Fruit fly (Drosophila melanogaster): ENCODE measurements around the gene Taf3.

Gene Taf3

DNA sequence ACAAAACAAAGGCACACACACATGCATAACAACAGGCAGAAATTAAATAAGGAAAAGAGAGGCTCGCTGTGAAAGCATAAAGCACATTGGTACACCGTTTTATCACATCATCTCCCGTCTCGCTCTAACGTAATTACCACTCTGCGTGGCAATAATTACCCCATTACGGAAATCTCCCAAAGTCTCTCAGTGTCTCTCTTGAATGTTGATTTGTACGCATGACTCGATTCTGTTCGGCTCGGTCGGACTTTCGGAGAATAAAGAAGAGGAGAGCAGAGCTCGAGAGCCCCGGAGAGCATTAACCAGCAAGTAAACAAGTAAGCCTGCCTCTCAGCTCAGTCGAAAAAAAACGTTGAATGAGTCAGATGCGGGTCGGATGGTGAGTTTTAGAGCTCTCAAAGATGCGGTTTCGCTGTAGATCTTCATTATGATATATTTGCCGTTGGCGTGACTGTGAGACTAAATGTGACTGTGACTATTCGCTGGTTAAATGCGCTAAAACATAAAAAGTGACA is 34.9 kb upstream of the Taf3 start, which contains the start of gene zfh2 (continued):
- peak; percentile 47 for TF ChIP-seq nerfin-1 (tag; optimal IDR thresholded peaks at IDR 0.05)
- peak; percentile 81 for TF ChIP-seq cg (GFP tag; optimal IDR thresholded peaks at IDR 0.05)
- TF ChIP-seq CG10565 (GFP tag; optimal IDR thresholded peaks at IDR 0.05), result no peak
- peak; percentile 0 for TF ChIP-seq Dad (GFP tag; optimal IDR thresholded peaks at IDR 0.05)
- peak; percentile 91 for TF ChIP-seq Deaf1 (tag; optimal IDR thresholded peaks at IDR 0.05)
- peak; percentile 61 for TF ChIP-seq lbe (GFP tag; optimal IDR thresholded peaks at IDR 0.05)
- no peak for TF ChIP-seq CG9215 (GFP tag; IDR thresholded peaks at IDR 0.05)
- no peak for TF ChIP-seq mld (GFP tag; IDR thresholded peaks at IDR 0.05; ENCODE audit: partially characterized antibody)
- TF ChIP-seq tup (GFP tag; optimal IDR thresholded peaks at IDR 0.05), result no peak
- no peak for TF ChIP-seq sc (optimal IDR thresholded peaks at IDR 0.05)
- no peak for TF ChIP-seq sc (GFP tag; optimal IDR thresholded peaks at IDR 0.05)
- no peak for TF ChIP-seq CG12769 (tag; optimal IDR thresholded peaks at IDR 0.05)
- TF ChIP-seq Max (GFP tag; optimal IDR thresholded peaks at IDR 0.05), result no peak
- TF ChIP-seq Mes4 (GFP tag; optimal IDR thresholded peaks at IDR 0.05), result no peak
- no peak for TF ChIP-seq CG17359 (tag; optimal IDR thresholded peaks at IDR 0.05)
- TF ChIP-seq CG3995 (GFP tag; optimal IDR thresholded peaks at IDR 0.05), result peak; percentile 92
- no peak for TF ChIP-seq bcd (GFP tag; optimal IDR thresholded peaks at IDR 0.05)
- TF ChIP-seq Hand (GFP tag; optimal IDR thresholded peaks at IDR 0.05), result peak; percentile 16
- peak; percentile 9 for TF ChIP-seq CG2678 (tag; optimal IDR thresholded peaks at IDR 0.05)
- TF ChIP-seq CG2199 (GFP tag; IDR thresholded peaks at IDR 0.05), result peak; percentile 87
- TF ChIP-seq CG6683 (GFP tag; optimal IDR thresholded peaks at IDR 0.05), result no peak
- no peak for TF ChIP-seq CG4617 (GFP tag; optimal IDR thresholded peaks at IDR 0.05; ENCODE audit: borderline replicate concordance)
- TF ChIP-seq Awh (GFP tag; IDR thresholded peaks at IDR 0.05), result peak; percentile 52; the same call in 1 of the 2 replicates
- TF ChIP-seq CG15479 (GFP tag; optimal IDR thresholded peaks at IDR 0.05), result peak; percentile 42
- no peak for TF ChIP-seq CG1832 (GFP tag; optimal IDR thresholded peaks at IDR 0.05)
- no peak for TF ChIP-seq lmd (GFP tag; IDR thresholded peaks at IDR 0.05)
- TF ChIP-seq phol (tag; optimal IDR thresholded peaks at IDR 0.05), result no peak
- TF ChIP-seq H2.0 (GFP tag; IDR thresholded peaks at IDR 0.05), result no peak
- peak in 1 of 2 experiments; percentile 19 for TF ChIP-seq insv (GFP tag; optimal IDR thresholded peaks at IDR 0.05)
- TF ChIP-seq NfI (GFP tag; optimal IDR thresholded peaks at IDR 0.05), result no peak
- no peak for TF ChIP-seq CG12236 (GFP tag; optimal IDR thresholded peaks at IDR 0.05)
- no peak for TF ChIP-seq CHES-1-like (GFP tag; optimal IDR thresholded peaks at IDR 0.05)
- TF ChIP-seq CG5180 (GFP tag; optimal IDR thresholded peaks at IDR 0.05), result no peak
- TF ChIP-seq CG30403 (GFP tag; optimal IDR thresholded peaks at IDR 0.05), result no peak
- TF ChIP-seq run (tag; optimal IDR thresholded peaks at IDR 0.05), result no peak
- peak; percentile 88; the same call in 3 of the 4 replicates for TF ChIP-seq chinmo (GFP tag; IDR thresholded peaks at IDR 0.05; ENCODE audit: partially characterized antibody)
- peak; percentile 40; the same call in 1 of the 2 replicates for TF ChIP-seq Scr (GFP tag; IDR thresholded peaks at IDR 0.05; ENCODE audit: partially characterized antibody)
- TF ChIP-seq stc (GFP tag; IDR thresholded peaks at IDR 0.05), result no peak; the same call in 1 of the 2 replicates
- no peak for TF ChIP-seq CG6254 (GFP tag; optimal IDR thresholded peaks at IDR 0.05)
- TF ChIP-seq tll (GFP tag; optimal IDR thresholded peaks at IDR 0.05), result peak in 1 of 2 experiments; percentile 79
- no peak for TF ChIP-seq CG11696 (GFP tag; IDR thresholded peaks at IDR 0.05)
- TF ChIP-seq dati (GFP tag; IDR thresholded peaks at IDR 0.05), result no peak
- TF ChIP-seq danr (GFP tag; IDR thresholded peaks at IDR 0.05), result no peak
- no peak for TF ChIP-seq zen2 (GFP tag; IDR thresholded peaks at IDR 0.05; ENCODE audit: partially characterized antibody)
- TF ChIP-seq CG3847 (GFP tag; IDR thresholded peaks at IDR 0.05), result no peak
- TF ChIP-seq ATbp (GFP tag; optimal IDR thresholded peaks at IDR 0.05), result peak; percentile 1
- TF ChIP-seq da (GFP tag; optimal IDR thresholded peaks at IDR 0.05), result no peak
- TF ChIP-seq CG12104 (GFP tag; optimal IDR thresholded peaks at IDR 0.05), result no peak
- TF ChIP-seq Atf6 (GFP tag; IDR thresholded peaks at IDR 0.05), result 0 out of 2 replicates have a peak, but pooled peaks have one; percentile 50
- TF ChIP-seq ac (GFP tag; optimal IDR thresholded peaks at IDR 0.05), result no peak
